Worm (Caenorhabditis elegans) whole organism, L3 larva: ENCODE results near the gene F13A7.14.

Source experiments
- egl-27 ChIP-seq: sonication (generic microtip); optimal IDR thresholded peaks from 4 replicates; lab custom pipeline; 2017; ENCODE audit warnings: missing biosample characterization, missing genetic modification reagents, missing genetic modification characterization
- fos-1 ChIP-seq: fragments of 150-350 bp; optimal IDR thresholded peaks from 2 replicates; lab custom pipeline; 2014; ENCODE audit warnings: missing biosample characterization, missing genetic modification characterization
- lin-15B ChIP-seq: fragments of 150-350 bp; optimal IDR thresholded peaks from 2 replicates; lab custom pipeline; 2014; ENCODE audit warnings: missing biosample characterization, missing genetic modification characterization
- mdl-1 ChIP-seq: fragments of 150-350 bp; optimal IDR thresholded peaks from 2 replicates; lab custom pipeline; 2014; ENCODE audit warnings: missing biosample characterization, missing genetic modification characterization
- nfya-1 ChIP-seq: sonication (generic microtip); optimal IDR thresholded peaks from 2 replicates; lab custom pipeline; 2017; ENCODE audit warnings: missing genetic modification characterization, mild to moderate bottlenecking, missing compliant biosample characterization, antibody characterized with exemption, moderate library complexity; ENCODE audit not compliant: insufficient read depth
- nhr-12 ChIP-seq: fragments of 150-350 bp; optimal IDR thresholded peaks from 2 replicates; lab custom pipeline; 2014; ENCODE audit warnings: missing biosample characterization, missing genetic modification characterization
- snpc-4 ChIP-seq: fragments of 150-350 bp; optimal IDR thresholded peaks from 2 replicates; lab custom pipeline; 2014; ENCODE audit warnings: missing biosample characterization, missing genetic modification characterization
- tbx-2 ChIP-seq: sonication (generic microtip); optimal IDR thresholded peaks from 2 replicates; lab custom pipeline; 2016; ENCODE audit warnings: mild to moderate bottlenecking, missing genetic modification characterization, missing compliant biosample characterization
- unc-62 ChIP-seq: fragments of 150-350 bp; sonication (generic microtip); optimal IDR thresholded peaks from 4 replicates; lab custom pipeline; 2014; ENCODE audit warnings: missing biosample characterization, missing genetic modification reagents, missing genetic modification characterization

DNA sequence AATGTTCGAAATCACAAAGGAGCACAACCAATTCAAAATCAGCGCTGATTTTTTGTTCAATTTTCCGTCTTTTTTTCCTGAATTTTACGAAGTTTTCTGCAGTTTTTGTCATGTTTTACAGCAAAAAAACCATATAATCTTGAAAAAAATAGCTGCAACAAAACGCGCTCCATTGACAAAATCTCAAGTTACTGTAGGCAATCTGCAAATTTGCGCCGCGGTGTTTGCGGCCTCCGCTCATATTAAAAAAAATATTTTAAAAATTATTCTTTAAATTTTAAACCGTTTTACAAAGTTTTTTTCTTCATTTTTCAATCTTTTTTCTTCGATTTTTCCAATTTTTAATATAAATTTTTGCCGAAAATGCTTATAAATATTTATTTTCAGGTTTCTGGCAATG lies 3.7 kb downstream of the F13A7.14 start:
- no peak for TF ChIP-seq tbx-2
- no peak for TF ChIP-seq nfya-1
- no peak for TF ChIP-seq fos-1 (tag; lab: Kevin White, UChicago)
- TF ChIP-seq mdl-1 (tag; lab: Kevin White, UChicago) = no peak
- no peak for TF ChIP-seq lin-15B (tag; lab: Kevin White, UChicago)
- TF ChIP-seq nhr-12 (tag; lab: Kevin White, UChicago) = no peak
- TF ChIP-seq egl-27 (tag; lab: Kevin White, UChicago) = no peak
- no peak for TF ChIP-seq snpc-4 (tag; lab: Kevin White, UChicago)
- no peak for TF ChIP-seq unc-62 (GFP tag; lab: Kevin White, UChicago)
